Worm (Caenorhabditis elegans) whole organism, L4/young adult: Measurements from ENCODE around the gene K08D12.3.

Experiments
- W03F9.2 ChIP-seq: fragments of 150-350 bp; optimal IDR thresholded peaks from 2 replicates; lab custom pipeline; 2014; ENCODE audit warnings: missing biosample characterization, missing genetic modification characterization
- dao-5 ChIP-seq: sonication (generic microtip); optimal IDR thresholded peaks from 2 replicates; lab custom pipeline; 2016; ENCODE audit warnings: missing genotype, missing genetic modification characterization, moderate library complexity, missing compliant biosample characterization

- TF ChIP-seq W03F9.2 (no peak), dao-5 (tag; lab: Kevin White, UChicago) (no peak)
Measured at ce11 chrIV:1709002-1709401, 1.1 kb upstream of the K08D12.3 start.
